Worm (Caenorhabditis elegans) whole organism, L4/young adult: Measurements from ENCODE around the gene tag-164.

Experiments used
- W03F9.2 ChIP-seq: fragments of 150-350 bp; optimal IDR thresholded peaks from 2 replicates; lab custom pipeline; 2014; ENCODE audit warnings: missing biosample characterization, missing genetic modification characterization
- dao-5 ChIP-seq: sonication (generic microtip); optimal IDR thresholded peaks from 2 replicates; lab custom pipeline; 2016; ENCODE audit warnings: missing genotype, missing genetic modification characterization, moderate library complexity, missing compliant biosample characterization
- him-1 ChIP-seq: sonication (generic microtip); optimal IDR thresholded peaks from 2 replicates; lab custom pipeline; 2016; ENCODE audit warnings: missing genotype, missing genetic modification reagents, missing genetic modification characterization, missing compliant biosample characterization

DNA sequence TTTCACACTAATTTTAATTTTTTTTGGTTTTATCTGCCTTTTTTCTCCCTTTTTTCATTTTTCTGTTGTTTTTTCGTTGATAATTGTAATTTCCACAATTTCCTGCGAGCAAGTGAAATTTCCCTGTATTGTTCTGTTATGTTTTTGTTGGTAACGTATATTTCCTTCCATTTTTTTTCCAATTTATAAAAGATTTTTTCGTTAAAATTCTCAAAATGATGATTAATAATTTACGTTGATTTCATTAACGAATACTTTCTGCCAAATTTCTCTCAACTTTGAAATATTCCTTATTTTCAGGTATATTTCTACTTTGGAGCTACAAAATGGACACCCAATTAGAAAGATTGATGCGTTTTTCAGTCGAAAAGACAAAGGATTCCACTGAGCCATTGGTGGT lies 43.2 kb downstream of the tag-164 start, which contains the start of gene T28A8.8:
- TF ChIP-seq dao-5 (tag; lab: Kevin White, UChicago): no peak
- TF ChIP-seq him-1 (tag; lab: Kevin White, UChicago): no peak
- no peak for TF ChIP-seq W03F9.2
